Fruit fly (Drosophila melanogaster) whole organism, embryonic: Measurements from ENCODE around the gene mldr.

Experiments
- CG10267 ChIP-seq: fragments of 200-800 bp; sonication (Bioruptor generic); optimal IDR thresholded peaks from 2 replicates; lab custom pipeline; 2018; ENCODE audit warnings: missing biosample characterization, mild to moderate bottlenecking, missing genetic modification characterization, moderate library complexity
- CG10321 ChIP-seq: fragments of 200-800 bp; sonication (Bioruptor generic); IDR thresholded peaks from 2 replicates; pipeline ENCODE4 v1.3.6; 2022; ENCODE audit warnings: missing biosample characterization, missing genetic modification characterization
- CG11504 ChIP-seq: fragments of 200-800 bp; sonication (Bioruptor generic); optimal IDR thresholded peaks from 3 replicates; lab custom pipeline; 2019; ENCODE audit warnings: missing biosample characterization, mild to moderate bottlenecking, missing genetic modification characterization, moderate library complexity
- CG11723 ChIP-seq: fragments of 200-800 bp; sonication (Bioruptor generic); optimal IDR thresholded peaks from 2 replicates; lab custom pipeline; 2017; ENCODE audit warnings: missing biosample characterization, mild to moderate bottlenecking, missing genetic modification characterization
- CG12104 ChIP-seq: fragments of 200-800 bp; sonication (Bioruptor generic); optimal IDR thresholded peaks from 3 replicates; lab custom pipeline; 2016; ENCODE audit warnings: missing biosample characterization, missing genetic modification characterization
- CG12391 ChIP-seq: fragments of 200-800 bp; sonication (Bioruptor generic); optimal IDR thresholded peaks from 3 replicates; lab custom pipeline; 2018; ENCODE audit warnings: missing biosample characterization, mild to moderate bottlenecking, missing genetic modification characterization, moderate library complexity
- CG1647 ChIP-seq: fragments of 200-800 bp; sonication (Bioruptor generic); optimal IDR thresholded peaks from 3 replicates; lab custom pipeline; 2016; ENCODE audit warnings: missing biosample characterization, missing genetic modification characterization
- CG4360 ChIP-seq: fragments of 200-800 bp; sonication (Bioruptor generic); IDR thresholded peaks from 2 replicates; pipeline ENCODE4 v1.3.6; 2022; ENCODE audit warnings: missing biosample characterization, missing genetic modification characterization
- CG5245 ChIP-seq: fragments of 200-800 bp; sonication (Bioruptor generic); optimal IDR thresholded peaks from 3 replicates; lab custom pipeline; 2016; ENCODE audit warnings: missing biosample characterization, missing genetic modification characterization
- CG6791 ChIP-seq: fragments of 200-800 bp; sonication (Bioruptor generic); IDR thresholded peaks from 3 replicates; pipeline ENCODE4 v1.3.6; 2022; ENCODE audit warnings: missing biosample characterization, missing genetic modification characterization; ENCODE audit not compliant: partially characterized antibody
- CG7928 ChIP-seq: fragments of 200-800 bp; sonication (Bioruptor generic); optimal IDR thresholded peaks from 2 replicates; lab custom pipeline; 2017; ENCODE audit warnings: missing biosample characterization, mild to moderate bottlenecking, missing genetic modification characterization
- CG8290 ChIP-seq, 3 experiments: fragments of 200-800 bp; sonication (Bioruptor generic); optimal IDR thresholded peaks; 2 replicates each; lab custom pipeline; 2016 to 2019; ENCODE audit warnings: missing biosample characterization in 3 of 3, missing genetic modification characterization in 3 of 3, mild to moderate bottlenecking in 2 of 3, moderate library complexity in 1 of 3
- CG8765 ChIP-seq: fragments of 200-800 bp; sonication (Bioruptor generic); IDR thresholded peaks from 2 replicates; pipeline ENCODE4 v1.3.6; 2022; ENCODE audit warnings: missing biosample characterization, missing genetic modification characterization
- D19B ChIP-seq: fragments of 200-800 bp; sonication (Bioruptor generic); optimal IDR thresholded peaks from 2 replicates; lab custom pipeline; 2017; ENCODE audit warnings: missing biosample characterization, mild to moderate bottlenecking, missing genetic modification characterization
- Dbx ChIP-seq: fragments of 200-800 bp; sonication (Bioruptor generic); IDR thresholded peaks from 3 replicates; pipeline ENCODE4 v1.3.6; 2022; ENCODE audit warnings: missing biosample characterization, missing genetic modification characterization
- Dip2 ChIP-seq: fragments of 200-800 bp; sonication (Bioruptor generic); IDR thresholded peaks from 2 replicates; pipeline ENCODE4 v1.3.6; 2022; ENCODE audit warnings: missing biosample characterization, missing genetic modification characterization
- Dll ChIP-seq: fragments of 200-800 bp; sonication (Bioruptor generic); IDR thresholded peaks from 4 replicates; pipeline ENCODE4 v1.3.6; 2022; ENCODE audit warnings: missing biosample characterization, missing genetic modification characterization; ENCODE audit not compliant: partially characterized antibody
- Eip74EF ChIP-seq, 2 experiments: fragments of 200-800 bp in 1 of 2; fragments of >200 bp in 1 of 2; sonication (Bioruptor generic) in 1 of 2; optimal IDR thresholded peaks; 2 replicates each; lab custom pipeline; 2017 to 2019; ENCODE audit warnings: missing biosample characterization in 2 of 2, missing genetic modification characterization in 2 of 2, mild to moderate bottlenecking in 1 of 2, moderate library complexity in 1 of 2
- Elba2 ChIP-seq: fragments of 200-800 bp; sonication (Bioruptor generic); optimal IDR thresholded peaks from 3 replicates; lab custom pipeline; 2016; ENCODE audit warnings: missing biosample characterization, missing genetic modification characterization
- Gsc ChIP-seq: fragments of 200-800 bp; sonication (Bioruptor generic); IDR thresholded peaks from 2 replicates; pipeline ENCODE4 v1.3.6; 2022; ENCODE audit warnings: missing biosample characterization, missing genetic modification characterization
- HLHmδ ChIP-seq: fragments of 200-800 bp; sonication (Bioruptor generic); optimal IDR thresholded peaks from 2 replicates; lab custom pipeline; 2018; ENCODE audit warnings: missing biosample characterization, mild to moderate bottlenecking, missing genetic modification characterization, moderate library complexity
- Hr51 ChIP-seq, 2 experiments: fragments of 200-800 bp; sonication (Bioruptor generic); optimal IDR thresholded peaks; 2 replicates in 1 of 2; 3 replicates in 1 of 2; lab custom pipeline; 2016 to 2018; ENCODE audit warnings: missing biosample characterization in 2 of 2, missing genetic modification characterization in 2 of 2, mild to moderate bottlenecking in 1 of 2, moderate library complexity in 1 of 2
- MBD-R2 ChIP-seq: fragments of 200-800 bp; sonication (Bioruptor generic); IDR thresholded peaks from 2 replicates; pipeline ENCODE4 v1.3.6; 2022; ENCODE audit warnings: missing biosample characterization, missing genetic modification characterization
- MTF-1 ChIP-seq: fragments of 200-800 bp; sonication (Bioruptor generic); optimal IDR thresholded peaks from 2 replicates; lab custom pipeline; 2018; ENCODE audit warnings: missing biosample characterization, mild to moderate bottlenecking, missing genetic modification characterization, borderline replicate concordance
- Rx ChIP-seq: fragments of 200-800 bp; sonication (Bioruptor generic); IDR thresholded peaks from 2 replicates; pipeline ENCODE4 v1.3.6; 2022; ENCODE audit warnings: missing biosample characterization, missing genetic modification characterization
- Sox102F ChIP-seq: fragments of 200-800 bp; sonication (Bioruptor generic); optimal IDR thresholded peaks from 2 replicates; lab custom pipeline; 2018; ENCODE audit warnings: missing biosample characterization, mild to moderate bottlenecking, missing genetic modification characterization, moderate library complexity
- TFAM ChIP-seq: fragments of 200-800 bp; sonication (Bioruptor generic); optimal IDR thresholded peaks from 2 replicates; lab custom pipeline; 2017; ENCODE audit warnings: missing biosample characterization, missing genetic modification characterization, inconsistent platforms
- Xbp1 ChIP-seq: fragments of 200-800 bp; sonication (Bioruptor generic); optimal IDR thresholded peaks from 3 replicates; lab custom pipeline; 2016; ENCODE audit warnings: missing biosample characterization, mild to moderate bottlenecking, missing genetic modification characterization
- al ChIP-seq: fragments of 200-800 bp; sonication (Bioruptor generic); IDR thresholded peaks from 2 replicates; pipeline ENCODE4 v1.3.6; 2022; ENCODE audit warnings: missing biosample characterization, missing genetic modification characterization
- ara ChIP-seq: fragments of 200-800 bp; sonication (Bioruptor generic); IDR thresholded peaks from 2 replicates; pipeline ENCODE4 v1.3.6; 2022; ENCODE audit warnings: missing biosample characterization, missing genetic modification characterization
- br ChIP-seq: fragments of >200 bp; optimal IDR thresholded peaks from 2 replicates; lab custom pipeline; 2017
- cad ChIP-seq: fragments of >200 bp; optimal IDR thresholded peaks from 2 replicates; lab custom pipeline; 2017; ENCODE audit warnings: missing biosample characterization, missing genetic modification characterization
- caup ChIP-seq: fragments of 200-800 bp; sonication (Bioruptor generic); optimal IDR thresholded peaks from 3 replicates; lab custom pipeline; 2017; ENCODE audit warnings: missing biosample characterization, mild to moderate bottlenecking, missing genetic modification characterization, moderate library complexity; ENCODE audit not compliant: severe bottlenecking
- disco-r ChIP-seq: fragments of 200-800 bp; sonication (Bioruptor generic); optimal IDR thresholded peaks from 2 replicates; lab custom pipeline; 2016; ENCODE audit warnings: missing biosample characterization, missing genetic modification characterization
- dm ChIP-seq: fragments of 200-800 bp; sonication (Bioruptor generic); optimal IDR thresholded peaks from 3 replicates; lab custom pipeline; 2016; ENCODE audit warnings: missing biosample characterization, missing genetic modification characterization
- dmrt11E ChIP-seq: fragments of 200-800 bp; sonication (Bioruptor generic); optimal IDR thresholded peaks from 3 replicates; lab custom pipeline; 2018; ENCODE audit warnings: missing biosample characterization, mild to moderate bottlenecking, missing genetic modification characterization, moderate library complexity
- eve ChIP-seq, 2 experiments: fragments of >200 bp; optimal IDR thresholded peaks; 2 replicates each; lab custom pipeline; 2017; ENCODE audit warnings: missing biosample characterization in 2 of 2, missing genetic modification characterization in 2 of 2
- fd64A ChIP-seq: fragments of 200-800 bp; sonication (Bioruptor generic); optimal IDR thresholded peaks from 3 replicates; lab custom pipeline; 2018; ENCODE audit warnings: missing biosample characterization, mild to moderate bottlenecking, missing genetic modification characterization
- gfzf ChIP-seq: fragments of 200-800 bp; sonication (Bioruptor generic); optimal IDR thresholded peaks from 2 replicates; lab custom pipeline; 2016; ENCODE audit warnings: missing biosample characterization, mild to moderate bottlenecking, missing genetic modification characterization, moderate library complexity
- ind ChIP-seq: fragments of 200-800 bp; sonication (Bioruptor generic); optimal IDR thresholded peaks from 3 replicates; lab custom pipeline; 2016; ENCODE audit warnings: missing biosample characterization, missing genetic modification characterization
- kay ChIP-seq: fragments of 200-800 bp; sonication (Bioruptor generic); optimal IDR thresholded peaks from 2 replicates; lab custom pipeline; 2016; ENCODE audit warnings: missing biosample characterization, missing genetic modification characterization
- mld ChIP-seq: fragments of 200-800 bp; sonication (Bioruptor generic); IDR thresholded peaks from 3 replicates; pipeline ENCODE4 v1.3.6; 2022; ENCODE audit warnings: missing biosample characterization, missing genetic modification characterization; ENCODE audit not compliant: partially characterized antibody
- onecut ChIP-seq: fragments of 200-800 bp; sonication (Bioruptor generic); IDR thresholded peaks from 2 replicates; pipeline ENCODE4 v1.3.6; 2022; ENCODE audit warnings: missing biosample characterization, missing genetic modification characterization
- slou ChIP-seq: fragments of 200-800 bp; sonication (Bioruptor generic); optimal IDR thresholded peaks from 3 replicates; lab custom pipeline; 2016; ENCODE audit warnings: missing biosample characterization, missing genetic modification characterization
- tap ChIP-seq: fragments of 200-800 bp; optimal IDR thresholded peaks from 3 replicates; lab custom pipeline; 2019; ENCODE audit warnings: missing biosample characterization, mild to moderate bottlenecking, missing genetic modification characterization, moderate library complexity
- tgo ChIP-seq: fragments of 200-800 bp; sonication (Bioruptor generic); IDR thresholded peaks from 3 replicates; pipeline ENCODE4 v1.3.6; 2022; ENCODE audit warnings: missing biosample characterization, missing genetic modification characterization
- trem ChIP-seq: fragments of 200-800 bp; optimal IDR thresholded peaks from 3 replicates; lab custom pipeline; 2019; ENCODE audit warnings: missing biosample characterization, mild to moderate bottlenecking, missing genetic modification characterization, moderate library complexity
- usp ChIP-seq: fragments of >200 bp; optimal IDR thresholded peaks from 2 replicates; lab custom pipeline; 2017; ENCODE audit warnings: missing biosample characterization, missing genetic modification characterization
- wor ChIP-seq: fragments of 200-800 bp; sonication (Bioruptor generic); IDR thresholded peaks from 2 replicates; pipeline ENCODE4 v1.3.6; 2022; ENCODE audit warnings: missing biosample characterization, missing genetic modification characterization

Gene mldr

DNA sequence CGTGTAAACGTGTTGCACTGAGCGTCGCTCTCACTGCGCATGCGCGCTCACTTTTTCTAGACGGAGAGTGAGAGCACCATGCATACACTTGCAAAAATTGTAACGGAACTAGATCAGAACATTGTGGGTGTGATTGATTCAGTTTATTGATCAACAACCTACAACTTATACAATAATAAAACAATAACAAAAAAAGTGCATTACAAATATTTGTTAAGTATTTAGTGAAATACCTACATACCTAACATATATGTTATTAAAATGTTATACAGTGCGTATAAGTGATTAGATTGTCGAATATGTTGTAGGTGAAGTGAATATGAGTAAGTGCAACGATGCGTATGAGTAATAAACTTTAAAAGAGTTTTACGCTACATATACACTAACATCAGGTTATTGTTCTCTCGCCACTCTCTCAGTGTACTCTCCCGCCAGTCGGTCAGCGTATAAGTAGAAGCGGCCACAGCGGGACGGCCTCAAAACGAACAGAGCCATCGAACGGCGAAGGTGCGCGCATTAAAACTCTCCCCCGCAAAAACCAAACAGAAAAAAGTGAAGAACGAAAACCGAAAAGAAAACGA lies 39.4 kb downstream of the mldr start, which contains the start of gene CG42240 (continued):
- peak in 1 of 2 experiments; percentile 95 for TF ChIP-seq Eip74EF (GFP tag; optimal IDR thresholded peaks at IDR 0.05; lab: Kevin White, UChicago)
- TF ChIP-seq Elba2 (GFP tag; lab: Kevin White, UChicago), result no peak
- peak; percentile 77 for TF ChIP-seq CG5245
- peak; percentile 52; the same call in 1 of the 2 replicates for TF ChIP-seq Rx (GFP tag; lab: Robert Waterston, UW)
- TF ChIP-seq CG1647, result peak; percentile 70
- peak; percentile 16 for TF ChIP-seq MTF-1 (GFP tag; lab: Kevin White, UChicago)
- TF ChIP-seq CG12104 (GFP tag; lab: Kevin White, UChicago), result peak; percentile 91
- peak; percentile 73 for TF ChIP-seq fd64A (GFP tag; lab: Kevin White, UChicago)
- TF ChIP-seq CG8765 (GFP tag; lab: Robert Waterston, UW), result no peak
- no peak for TF ChIP-seq CG6791
- TF ChIP-seq D19B (GFP tag; lab: Kevin White, UChicago), result peak; percentile 77
- no peak for TF ChIP-seq Dip2 (GFP tag; lab: Robert Waterston, UW)
- peak; percentile 54; the same call in 1 of the 2 replicates for TF ChIP-seq ara (GFP tag; lab: Robert Waterston, UW)
- peak; percentile 85 for TF ChIP-seq caup (GFP tag; lab: Kevin White, UChicago)
- peak; percentile 16 for TF ChIP-seq CG7928
- peak; percentile 94 for TF ChIP-seq CG11504 (tag; lab: Kevin White, UChicago)
- peak; percentile 6 for TF ChIP-seq TFAM (GFP tag; lab: Kevin White, UChicago)
- TF ChIP-seq Dbx (GFP tag; lab: Robert Waterston, UW), result 0 out of 3 replicates have a peak, but pooled peaks have one; percentile 33
- TF ChIP-seq gfzf (GFP tag; lab: Kevin White, UChicago), result no peak
- TF ChIP-seq MBD-R2 (GFP tag; lab: Robert Waterston, UW), result peak; percentile 23; the same call in 1 of the 2 replicates
- peak; percentile 71 for TF ChIP-seq trem
- TF ChIP-seq onecut, result peak; percentile 72
- TF ChIP-seq tap (tag; lab: Kevin White, UChicago), result peak; percentile 86
- TF ChIP-seq Xbp1, result peak; percentile 91
- no peak for TF ChIP-seq mld (GFP tag; lab: Robert Waterston, UW)
- TF ChIP-seq CG12391 (tag; lab: Kevin White, UChicago), result peak; percentile 93
- TF ChIP-seq wor (GFP tag; lab: Robert Waterston, UW), result peak; percentile 80
- TF ChIP-seq disco-r, result peak; percentile 61
- no peak for TF ChIP-seq cad
- 0 out of 2 replicates have a peak, but pooled peaks have one; percentile 30 for TF ChIP-seq al
- TF ChIP-seq CG8290 (GFP tag; optimal IDR thresholded peaks at IDR 0.05; lab: Kevin White, UChicago), result peak; percentile 29
- peak; percentile 72 to 81 for TF ChIP-seq CG8290 (tag; optimal IDR thresholded peaks at IDR 0.05; lab: Kevin White, UChicago)
- no peak for TF ChIP-seq br (lab: Kevin White, UChicago)
- TF ChIP-seq slou (GFP tag; lab: Kevin White, UChicago), result peak; percentile 61
- peak; percentile 29; the same call in 1 of the 2 replicates for TF ChIP-seq Gsc (GFP tag; lab: Robert Waterston, UW)
- TF ChIP-seq CG10321 (GFP tag; lab: Robert Waterston, UW), result no peak
- TF ChIP-seq Hr51 (GFP tag; optimal IDR thresholded peaks at IDR 0.05; lab: Kevin White, UChicago), result peak; percentile 63 to 95
- TF ChIP-seq CG4360 (GFP tag; lab: Robert Waterston, UW), result 0 out of 2 replicates have a peak, but pooled peaks have one; percentile 16
- peak; percentile 93 for TF ChIP-seq Sox102F (GFP tag; lab: Kevin White, UChicago)
- no peak for TF ChIP-seq Dll
- TF ChIP-seq ind, result peak; percentile 89
- peak; percentile 87 for TF ChIP-seq CG10267
- TF ChIP-seq dm (GFP tag; lab: Kevin White, UChicago), result peak; percentile 50
- TF ChIP-seq dmrt11E, result peak; percentile 72
- TF ChIP-seq tgo (GFP tag; lab: Robert Waterston, UW), result peak; percentile 81
- no peak for TF ChIP-seq usp (GFP tag; lab: Kevin White, UChicago)
- TF ChIP-seq CG11723 (GFP tag; lab: Kevin White, UChicago), result peak; percentile 88
- TF ChIP-seq HLHmδ (GFP tag; lab: Kevin White, UChicago), result no peak
- peak; percentile 86 for TF ChIP-seq kay (GFP tag; lab: Kevin White, UChicago)
- peak in 1 of 2 experiments; percentile 99 for TF ChIP-seq eve (GFP tag; optimal IDR thresholded peaks at IDR 0.05; lab: Kevin White, UChicago)
